Fruit fly (Drosophila melanogaster) Kc167 (cell line): ENCODE results near the gene Acp63F.

Experiments used
- Myc ChIP-seq: fragments of >200 bp; optimal IDR thresholded peaks from 2 replicates; lab custom pipeline; 2017; ENCODE audit warnings: missing external identifiers
- Sin3A ChIP-seq: fragments of >200 bp; optimal IDR thresholded peaks from 2 replicates; lab custom pipeline; 2018; ENCODE audit warnings: missing external identifiers
- h ChIP-seq: fragments of >200 bp; optimal IDR thresholded peaks from 3 replicates; lab custom pipeline; 2018; ENCODE audit warnings: missing external identifiers
- insv ChIP-seq: fragments of >200 bp; optimal IDR thresholded peaks from 3 replicates; lab custom pipeline; 2018; ENCODE audit warnings: missing external identifiers
- psq ChIP-seq: fragments of >200 bp; optimal IDR thresholded peaks from 2 replicates; lab custom pipeline; 2017; ENCODE audit warnings: missing external identifiers
- ttk ChIP-seq: sonication (Bioruptor generic); optimal IDR thresholded peaks from 2 replicates; lab custom pipeline; 2017; ENCODE audit warnings: missing external identifiers

Acp63F gene

DNA sequence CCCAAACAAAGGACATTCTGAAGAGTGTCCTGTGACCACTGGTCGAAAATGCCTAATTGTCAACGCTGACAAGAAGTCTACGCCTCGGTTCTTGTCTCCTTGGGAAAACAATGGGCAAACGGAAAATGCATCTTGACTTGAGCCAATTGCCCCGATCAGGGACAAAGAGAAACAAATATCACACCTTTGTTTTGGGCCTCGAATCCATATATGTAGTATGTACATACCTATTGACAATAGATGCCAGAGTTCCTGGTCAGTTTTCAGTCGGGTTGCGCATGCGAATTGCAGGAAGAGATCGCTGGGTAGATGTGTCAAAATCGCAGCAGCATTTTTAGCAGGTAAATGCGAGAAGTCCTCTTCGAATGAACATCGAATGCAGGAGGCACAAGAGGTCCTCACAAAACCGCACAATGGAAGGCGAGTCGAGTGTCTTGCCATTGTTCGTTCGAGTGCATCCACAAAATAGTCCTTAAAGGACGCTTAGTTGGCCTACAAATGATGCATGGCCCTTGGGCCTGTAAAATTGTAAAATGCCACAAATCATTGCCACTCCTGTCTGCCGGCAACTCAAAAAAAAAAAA is 32.6 kb upstream of the Acp63F start:
- TF ChIP-seq psq (lab: Kevin White, UChicago): no peak
- no peak for TF ChIP-seq ttk (lab: Kevin White, UChicago)
- TF ChIP-seq Myc (lab: Kevin White, UChicago): no peak
- TF ChIP-seq Sin3A (lab: Kevin White, UChicago): no peak
- TF ChIP-seq insv (lab: Kevin White, UChicago): no peak
- no peak for TF ChIP-seq h (lab: Kevin White, UChicago)

DNA sequence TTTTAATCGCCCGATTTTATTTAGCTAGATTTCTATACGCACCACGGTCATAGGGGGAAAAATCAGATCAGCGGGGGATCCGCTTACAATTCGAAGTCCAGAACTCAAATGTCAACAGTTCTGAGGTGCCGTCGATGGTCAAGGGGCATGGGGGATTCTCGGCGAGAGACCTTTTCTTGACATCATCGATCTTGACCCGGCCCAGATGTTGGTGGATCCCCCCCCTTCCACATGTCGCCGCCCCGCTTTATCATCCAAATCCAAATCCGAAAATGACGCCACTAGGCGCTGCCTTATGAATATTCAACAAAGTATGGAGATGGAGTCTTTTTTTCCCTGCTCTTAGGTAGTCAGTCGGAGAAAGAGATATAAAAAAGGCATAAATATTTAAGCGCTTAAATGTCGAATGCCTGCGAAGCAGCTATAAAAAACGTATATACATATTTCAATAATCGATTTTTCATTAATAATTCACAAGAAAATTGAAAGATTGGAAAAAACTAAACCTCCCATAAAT is 31.7 kb upstream of the Acp63F start:
- TF ChIP-seq Myc (lab: Kevin White, UChicago) (no peak), psq (lab: Kevin White, UChicago) (no peak), insv (lab: Kevin White, UChicago) (no peak), ttk (lab: Kevin White, UChicago) (no peak), Sin3A (lab: Kevin White, UChicago) (no peak)

DNA sequence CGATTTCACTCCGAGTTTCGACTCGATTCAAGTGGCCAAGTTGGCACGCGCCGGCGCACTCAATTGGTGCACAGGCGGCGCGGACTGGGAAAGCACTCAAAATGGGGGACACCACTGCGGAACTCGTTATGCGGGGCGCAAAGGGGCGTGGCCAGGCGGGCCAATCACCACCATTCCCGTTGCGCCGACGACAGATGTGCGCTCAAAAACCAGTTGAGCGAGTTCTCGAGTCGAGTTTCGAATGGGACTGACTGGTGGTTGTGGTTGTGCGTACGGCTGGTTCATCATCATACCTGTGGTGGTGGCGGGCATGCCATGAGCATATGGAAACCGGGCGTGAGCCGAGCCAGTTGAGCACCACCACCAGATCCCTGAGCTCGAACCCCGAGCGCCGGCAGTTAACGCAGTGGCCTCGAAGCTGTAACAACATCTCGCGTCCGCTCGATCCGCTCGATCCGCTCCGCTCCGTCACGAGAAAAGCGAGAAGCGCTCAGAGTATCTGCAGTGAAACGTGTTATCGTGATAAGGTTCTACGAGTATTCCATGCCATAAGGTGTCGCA is 29.7 kb upstream of the Acp63F start, which contains the start of gene Awh:
TSS of gene Awh (plus strand) at position 392 of the 561 bp plus-strand sequence.
- TF ChIP-seq Sin3A (lab: Kevin White, UChicago): no peak
- no peak for TF ChIP-seq Myc (lab: Kevin White, UChicago)
- no peak for TF ChIP-seq insv (lab: Kevin White, UChicago)
- TF ChIP-seq ttk (lab: Kevin White, UChicago): no peak
- no peak for TF ChIP-seq h (lab: Kevin White, UChicago)
- no peak for TF ChIP-seq psq (lab: Kevin White, UChicago)

DNA sequence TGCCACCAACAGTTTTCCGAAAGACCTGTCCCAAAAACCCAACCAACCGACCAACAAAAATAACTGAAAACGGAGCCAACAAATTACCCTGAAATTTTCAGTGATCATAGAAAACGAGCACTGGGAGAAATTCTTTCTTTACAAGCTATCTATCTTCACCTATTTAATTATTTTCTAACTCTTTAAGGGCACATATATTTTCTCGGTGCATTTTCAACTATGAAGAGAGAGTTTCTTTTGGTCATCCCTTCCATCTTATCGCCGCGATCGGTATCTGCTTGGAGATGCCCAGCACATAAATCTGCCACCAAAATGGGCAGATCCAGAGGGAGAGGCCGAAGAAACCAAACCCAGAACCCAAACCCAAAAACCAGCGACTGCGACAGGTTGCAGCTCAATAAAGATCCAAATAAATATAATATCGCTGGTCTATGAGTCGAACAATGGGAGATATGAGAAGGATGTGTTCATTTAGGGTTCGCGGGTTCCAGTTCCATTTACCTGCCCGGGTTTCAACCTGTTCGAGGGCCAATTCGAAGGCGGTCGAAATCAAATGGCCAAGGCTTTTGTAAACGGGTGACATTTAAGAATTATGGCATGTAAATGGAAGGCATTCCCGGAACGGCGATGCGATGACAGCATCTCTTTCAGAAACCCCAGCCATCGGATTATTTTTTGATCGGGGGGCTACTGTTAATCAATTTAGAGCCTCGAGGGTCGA is 27.0 kb upstream of the Acp63F start:
- TF ChIP-seq Myc (lab: Kevin White, UChicago) (no peak), h (lab: Kevin White, UChicago) (no peak)

DNA sequence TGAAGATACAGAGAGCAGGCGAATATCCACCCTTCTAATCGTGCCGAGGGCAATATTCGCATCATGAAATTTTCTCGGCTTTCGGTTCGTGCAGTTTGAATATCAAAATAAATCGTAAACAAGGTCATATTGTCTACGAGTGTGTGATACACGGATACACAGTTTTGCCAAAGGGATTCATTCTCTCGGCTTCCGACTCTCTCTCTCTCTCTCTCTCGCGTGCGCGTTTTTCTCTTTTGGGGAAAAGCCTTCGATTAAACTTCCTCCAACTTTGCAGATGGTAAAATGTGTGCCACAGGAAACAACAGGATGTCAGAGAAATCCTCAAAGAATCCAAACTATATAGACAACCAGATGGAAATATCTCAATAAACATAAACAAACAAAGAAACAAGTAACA is 12.0 kb upstream of the Acp63F start:
- no peak for TF ChIP-seq Myc (lab: Kevin White, UChicago)
- TF ChIP-seq psq (lab: Kevin White, UChicago): no peak
- no peak for TF ChIP-seq Sin3A (lab: Kevin White, UChicago)
- no peak for TF ChIP-seq h (lab: Kevin White, UChicago)
- TF ChIP-seq insv (lab: Kevin White, UChicago): no peak
- TF ChIP-seq ttk (lab: Kevin White, UChicago): no peak

dm6 chr3L:3826541-3826940 is 10.4 kb upstream of the Acp63F start:
- TF ChIP-seq ttk (lab: Kevin White, UChicago): no peak

dm6 chr3L:3825884-3826283 is 9.7 kb upstream of the Acp63F start:
- no peak for TF ChIP-seq psq (lab: Kevin White, UChicago)
- TF ChIP-seq Sin3A (lab: Kevin White, UChicago): no peak
- TF ChIP-seq h (lab: Kevin White, UChicago): no peak

- TF ChIP-seq ttk (lab: Kevin White, UChicago) (no peak), Myc (lab: Kevin White, UChicago) (no peak), psq (lab: Kevin White, UChicago) (no peak), h (lab: Kevin White, UChicago) (no peak)
Observed at dm6 chr3L:3825485-3825813, 9.3 kb upstream of the Acp63F start.

- no peak for TF ChIP-seq psq (lab: Kevin White, UChicago)
Observed at dm6 chr3L:3824790-3825484, 8.8 kb upstream of the Acp63F start, which contains the start of gene Rdh. Gene Rdh (plus strand): TSS chr3L:3825449.

DNA sequence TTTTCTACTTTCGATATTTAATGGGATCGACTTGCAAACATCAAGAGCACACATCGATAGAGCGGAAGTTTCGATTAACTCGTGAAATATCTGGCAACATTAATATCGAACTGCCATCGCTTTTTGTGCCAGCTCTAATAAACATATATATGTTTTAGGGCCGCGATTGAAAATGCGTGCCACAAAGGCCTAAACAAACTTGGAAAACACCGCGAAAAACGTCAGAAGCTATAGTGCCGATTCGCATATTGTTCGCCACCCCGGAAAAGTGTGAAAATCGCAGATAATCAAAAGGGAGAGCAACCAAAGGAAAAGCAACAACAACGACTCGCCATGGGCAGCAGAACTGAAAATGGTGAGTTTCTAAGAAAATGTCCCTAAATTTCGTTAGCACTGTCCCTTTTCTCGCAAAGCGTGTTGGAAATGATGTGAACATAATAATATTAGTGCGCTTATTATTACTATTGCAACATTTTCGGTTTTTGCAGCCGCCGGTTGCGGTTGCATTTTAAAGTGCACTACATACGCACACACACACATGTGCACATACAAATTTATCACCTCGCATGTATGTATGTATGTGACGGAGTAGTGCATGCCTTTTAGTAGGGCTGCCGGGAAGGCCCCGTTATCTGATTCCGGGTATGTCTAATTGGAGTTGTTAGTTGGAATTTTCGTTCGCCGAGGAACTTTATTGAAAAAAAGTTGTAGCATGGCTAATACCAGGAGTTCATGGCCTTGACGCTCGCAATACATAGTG is 2.6 kb upstream of the Acp63F start, which contains the start of gene enc:
TSS of gene enc (plus strand) at position 114 of the 760 bp plus-strand sequence.
- TF ChIP-seq Sin3A (lab: Kevin White, UChicago): no peak
- no peak for TF ChIP-seq Myc (lab: Kevin White, UChicago)
- TF ChIP-seq insv (lab: Kevin White, UChicago): no peak
- no peak for TF ChIP-seq h (lab: Kevin White, UChicago)
- no peak for TF ChIP-seq psq (lab: Kevin White, UChicago)
- TF ChIP-seq ttk (lab: Kevin White, UChicago): no peak

dm6 chr3L:3816772-3817483 is 774 bp upstream of the Acp63F start:
- TF ChIP-seq h (lab: Kevin White, UChicago) (no peak), insv (lab: Kevin White, UChicago) (no peak)
